Worm (Caenorhabditis elegans) whole organism, L4/young adult: ENCODE results near the gene math-28.

Source experiments
- dao-5 ChIP-seq: sonication (generic microtip); optimal IDR thresholded peaks from 2 replicates; lab custom pipeline; 2016; ENCODE audit warnings: missing genotype, missing genetic modification characterization, moderate library complexity, missing compliant biosample characterization
- him-1 ChIP-seq: sonication (generic microtip); optimal IDR thresholded peaks from 2 replicates; lab custom pipeline; 2016; ENCODE audit warnings: missing genotype, missing genetic modification reagents, missing genetic modification characterization, missing compliant biosample characterization

DNA sequence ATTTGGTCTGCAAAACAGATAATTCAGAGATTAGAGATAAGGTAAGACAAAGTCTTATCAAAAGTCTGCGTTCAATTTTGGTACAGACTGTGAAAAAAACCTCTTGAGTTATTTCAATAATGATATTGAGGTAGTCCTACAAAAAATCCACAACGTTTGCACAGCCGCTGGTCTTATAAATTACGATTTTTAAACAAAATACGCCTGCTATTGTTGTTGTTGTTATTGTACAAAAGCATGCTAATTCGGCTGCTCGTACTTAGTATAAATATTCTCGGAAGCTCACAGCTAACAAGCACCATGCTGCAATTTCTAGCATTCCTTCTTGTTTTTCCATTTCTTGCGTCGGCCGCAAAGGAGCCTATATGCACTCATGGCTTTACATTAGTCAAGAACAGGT is 19.0 kb upstream of the math-28 start, which contains the start of gene clec-19:
- TF ChIP-seq him-1 (tag; lab: Kevin White, UChicago): no peak
- TF ChIP-seq dao-5 (tag; lab: Kevin White, UChicago): no peak
